Fruit fly (Drosophila melanogaster) whole organism, adult: ENCODE results near the gene tra.
A peak's percentile ranks its signal among the peaks of the same experiment; 100 is the strongest.

Experiments
- CG11617 ChIP-seq: fragments of 200-800 bp; sonication (Bioruptor generic); optimal IDR thresholded peaks from 2 replicates; lab custom pipeline; 2017; ENCODE audit warnings: mild to moderate bottlenecking, missing biosample characterization, missing genetic modification reagents, missing genetic modification characterization
- CG12768 ChIP-seq: fragments of 200-800 bp; sonication (Bioruptor generic); optimal IDR thresholded peaks from 2 replicates; lab custom pipeline; 2017; ENCODE audit warnings: missing biosample characterization, missing genetic modification characterization, mild to moderate bottlenecking, moderate library complexity, missing genetic modification reagents
- CG14711 ChIP-seq: fragments of 200-800 bp; sonication (Bioruptor generic); optimal IDR thresholded peaks from 2 replicates; lab custom pipeline; 2018; ENCODE audit warnings: missing biosample characterization, mild to moderate bottlenecking, missing genetic modification characterization, moderate library complexity
- CG1620 ChIP-seq: fragments of 200-800 bp; sonication (Bioruptor generic); optimal IDR thresholded peaks from 2 replicates; lab custom pipeline; 2016; ENCODE audit warnings: missing biosample characterization, missing genetic modification characterization
- CG33017 ChIP-seq: fragments of 200-800 bp; sonication (Bioruptor generic); optimal IDR thresholded peaks from 2 replicates; lab custom pipeline; 2018; ENCODE audit warnings: missing biosample characterization, mild to moderate bottlenecking, missing genetic modification characterization, moderate library complexity
- CG5204 ChIP-seq: fragments of 200-800 bp; sonication (Bioruptor generic); optimal IDR thresholded peaks from 2 replicates; lab custom pipeline; 2016; ENCODE audit warnings: missing biosample characterization, missing genetic modification characterization
- CG7045 ChIP-seq: fragments of 200-800 bp; sonication (Bioruptor generic); optimal IDR thresholded peaks from 2 replicates; lab custom pipeline; 2017; ENCODE audit warnings: missing biosample characterization, mild to moderate bottlenecking, missing genetic modification characterization
- CG7101 ChIP-seq: fragments of 200-800 bp; sonication (Bioruptor generic); optimal IDR thresholded peaks from 2 replicates; lab custom pipeline; 2018; ENCODE audit warnings: missing biosample characterization, mild to moderate bottlenecking, missing genetic modification characterization, moderate library complexity
- Clk ChIP-seq: fragments of 200-800 bp; sonication (Bioruptor generic); optimal IDR thresholded peaks from 2 replicates; lab custom pipeline; 2017; ENCODE audit warnings: missing biosample characterization, missing genetic modification characterization
- Crg-1 ChIP-seq: fragments of 200-800 bp; sonication (Bioruptor generic); optimal IDR thresholded peaks from 2 replicates; lab custom pipeline; 2016; ENCODE audit warnings: missing biosample characterization, missing genetic modification characterization
- Hr96 ChIP-seq: fragments of 200-800 bp; sonication (Bioruptor generic); optimal IDR thresholded peaks from 2 replicates; lab custom pipeline; 2016; ENCODE audit warnings: missing biosample characterization, missing genetic modification characterization
- Mnt ChIP-seq: fragments of 200-800 bp; sonication (Bioruptor generic); optimal IDR thresholded peaks from 2 replicates; lab custom pipeline; 2016; ENCODE audit warnings: missing biosample characterization, mild to moderate bottlenecking, missing genetic modification characterization
- bab1 ChIP-seq: fragments of 200-800 bp; sonication (Bioruptor generic); optimal IDR thresholded peaks from 3 replicates; lab custom pipeline; 2019; ENCODE audit warnings: missing biosample characterization, mild to moderate bottlenecking, missing genetic modification characterization, moderate library complexity
- cic ChIP-seq: fragments of 200-800 bp; sonication (Bioruptor generic); optimal IDR thresholded peaks from 2 replicates; lab custom pipeline; 2017; ENCODE audit warnings: missing biosample characterization, mild to moderate bottlenecking, missing genetic modification characterization, moderate library complexity
- cnc ChIP-seq, 2 experiments: fragments of >200 bp; optimal IDR thresholded peaks; 2 replicates each; lab custom pipeline; 2017
- kay ChIP-seq: fragments of 200-800 bp; sonication (Bioruptor generic); peaks from one replicate; lab custom pipeline; 2016; ENCODE audit warnings: missing biosample characterization, missing genetic modification characterization, borderline replicate concordance
- ovo ChIP-seq: fragments of 200-800 bp; sonication (Bioruptor generic); optimal IDR thresholded peaks from 2 replicates; lab custom pipeline; 2016; ENCODE audit warnings: missing biosample characterization, missing genetic modification characterization
- pad ChIP-seq: fragments of 200-800 bp; sonication (Bioruptor generic); optimal IDR thresholded peaks from 3 replicates; lab custom pipeline; 2017; ENCODE audit warnings: missing biosample characterization, missing genetic modification characterization, mild to moderate bottlenecking, moderate library complexity, missing genetic modification reagents
- tj ChIP-seq: fragments of 200-800 bp; sonication (Bioruptor generic); optimal IDR thresholded peaks from 3 replicates; lab custom pipeline; 2017; ENCODE audit warnings: missing biosample characterization, mild to moderate bottlenecking, missing genetic modification characterization, moderate library complexity
- toe ChIP-seq: fragments of 200-800 bp; sonication (Bioruptor generic); optimal IDR thresholded peaks from 2 replicates; lab custom pipeline; 2016; ENCODE audit warnings: missing biosample characterization, missing genetic modification characterization

The tra gene

DNA sequence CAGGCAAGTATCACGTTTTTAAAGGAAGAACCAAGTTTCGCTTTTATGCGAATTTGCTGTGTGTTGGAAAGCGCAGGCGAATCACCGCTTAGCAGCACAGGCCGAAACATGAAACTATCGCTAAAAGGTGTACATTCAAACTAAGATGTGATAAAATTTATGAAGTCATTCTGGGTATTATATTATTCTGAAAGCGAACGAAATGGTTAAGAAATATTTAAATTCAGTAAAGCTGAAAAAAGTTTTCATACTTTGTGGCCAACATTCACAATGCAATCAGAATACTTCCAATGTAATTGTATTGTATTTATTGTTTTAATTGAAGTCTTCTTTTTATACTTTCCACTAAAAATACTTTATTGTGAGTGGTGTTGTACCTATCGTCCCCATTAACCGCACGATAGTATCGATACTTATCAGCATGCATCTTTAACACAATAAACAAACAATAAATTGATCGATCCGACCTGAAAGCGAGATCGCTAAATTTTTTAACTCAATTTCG lies 9.6 kb downstream of the tra start, which contains the start of gene Smn:
TSS of gene Smn (minus strand) at position 347 of the 505 bp plus-strand sequence.
- TF ChIP-seq CG14711 (tag; lab: Kevin White, UChicago) (peak; percentile 47), CG11617 (GFP tag; lab: Kevin White, UChicago) (peak; percentile 63), Mnt (GFP tag; lab: Kevin White, UChicago) (peak; percentile 49), Clk (peak; percentile 4), cic (GFP tag; lab: Kevin White, UChicago) (no peak), CG5204 (GFP tag; lab: Kevin White, UChicago) (no peak), toe (no peak), CG33017 (peak; percentile 54), CG7101 (tag; lab: Kevin White, UChicago) (peak; percentile 64), tj (GFP tag; lab: Kevin White, UChicago) (peak; percentile 28), bab1 (GFP tag; lab: Kevin White, UChicago) (peak; percentile 68), CG12768 (GFP tag; lab: Kevin White, UChicago) (peak; percentile 28), kay (no peak), Hr96 (GFP tag; lab: Kevin White, UChicago) (no peak), Crg-1 (GFP tag; lab: Kevin White, UChicago) (peak; percentile 82), CG7045 (no peak), CG1620 (GFP tag; lab: Kevin White, UChicago) (peak; percentile 56), cnc (optimal IDR thresholded peaks at IDR 0.05; lab: Kevin White, UChicago) (no peak), pad (GFP tag; lab: Kevin White, UChicago) (peak; percentile 69), ovo (GFP tag; lab: Kevin White, UChicago) (peak; percentile 34)

DNA sequence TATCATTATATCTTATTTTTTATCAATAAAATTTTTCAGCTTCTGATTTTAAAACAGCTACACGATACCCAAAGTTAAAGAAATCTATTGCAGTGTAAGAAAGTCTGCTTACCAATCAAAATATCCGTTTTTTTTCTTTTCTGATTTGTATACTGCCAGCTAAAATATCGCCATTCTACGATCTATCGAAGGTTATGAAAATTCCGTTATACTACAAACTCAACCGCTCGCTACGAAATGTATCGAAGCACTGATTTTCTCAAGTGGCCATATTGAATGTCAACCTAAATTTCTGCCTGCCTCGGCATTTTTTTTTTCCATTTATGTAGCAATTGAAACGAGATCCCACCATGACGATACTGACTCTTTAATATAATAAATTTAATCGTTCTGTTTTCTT lies 10.8 kb downstream of the tra start, which contains the start of gene nxf2:
TSS of gene nxf2 (minus strand) at position 258 of the 400 bp plus-strand sequence.
- TF ChIP-seq CG33017 (no peak), cnc (optimal IDR thresholded peaks at IDR 0.05; lab: Kevin White, UChicago) (no peak), tj (GFP tag; lab: Kevin White, UChicago) (peak; percentile 98), CG1620 (GFP tag; lab: Kevin White, UChicago) (no peak), bab1 (GFP tag; lab: Kevin White, UChicago) (peak; percentile 65), pad (GFP tag; lab: Kevin White, UChicago) (no peak), Mnt (GFP tag; lab: Kevin White, UChicago) (no peak), ovo (GFP tag; lab: Kevin White, UChicago) (peak; percentile 54), Clk (no peak), Crg-1 (GFP tag; lab: Kevin White, UChicago) (no peak), CG12768 (GFP tag; lab: Kevin White, UChicago) (no peak), CG5204 (GFP tag; lab: Kevin White, UChicago) (no peak), CG11617 (GFP tag; lab: Kevin White, UChicago) (no peak), kay (no peak)

DNA sequence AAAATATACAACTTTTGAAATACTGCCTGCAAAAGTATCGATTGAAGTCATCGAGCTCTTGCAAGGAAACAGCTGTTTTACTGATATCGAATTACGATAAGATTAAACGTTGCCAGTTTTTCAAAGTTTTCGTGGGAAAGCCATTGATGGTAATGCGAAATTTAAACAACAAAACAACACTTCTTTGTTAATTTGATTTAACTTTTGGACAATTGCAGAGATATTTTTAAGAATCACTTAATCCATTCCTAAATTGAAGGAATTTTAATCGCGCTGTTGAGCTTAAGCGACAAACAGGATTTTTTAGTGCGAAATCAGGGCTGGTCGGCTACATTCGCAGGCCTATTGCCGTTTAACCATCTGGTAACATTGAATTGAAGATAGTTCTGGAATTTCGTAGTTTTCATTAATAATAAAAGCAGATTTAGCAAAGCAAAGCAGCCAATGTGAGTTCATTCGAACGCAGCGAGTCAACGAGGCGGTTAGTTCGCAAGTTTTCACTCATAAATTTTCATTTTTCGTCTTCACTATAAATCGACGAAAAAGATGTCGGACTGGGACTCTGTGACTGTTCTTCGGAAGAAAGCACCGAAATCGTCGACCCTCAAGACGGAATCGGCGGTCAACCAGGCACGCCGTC lies 16.4 kb downstream of the tra start, which contains the start of gene mbf1:
TSS of gene mbf1 (plus strand) at position 130 of the 640 bp plus-strand sequence.
- TF ChIP-seq CG7101 (tag; lab: Kevin White, UChicago) (peak; percentile 8), CG5204 (GFP tag; lab: Kevin White, UChicago) (no peak), bab1 (GFP tag; lab: Kevin White, UChicago) (peak; percentile 63), Crg-1 (GFP tag; lab: Kevin White, UChicago) (no peak), CG11617 (GFP tag; lab: Kevin White, UChicago) (peak; percentile 44), ovo (GFP tag; lab: Kevin White, UChicago) (no peak), kay (peak; percentile 93), tj (GFP tag; lab: Kevin White, UChicago) (peak; percentile 15), Mnt (GFP tag; lab: Kevin White, UChicago) (peak; percentile 39), toe (no peak), Clk (no peak), CG1620 (GFP tag; lab: Kevin White, UChicago) (peak; percentile 13), cic (GFP tag; lab: Kevin White, UChicago) (peak; percentile 22)

DNA sequence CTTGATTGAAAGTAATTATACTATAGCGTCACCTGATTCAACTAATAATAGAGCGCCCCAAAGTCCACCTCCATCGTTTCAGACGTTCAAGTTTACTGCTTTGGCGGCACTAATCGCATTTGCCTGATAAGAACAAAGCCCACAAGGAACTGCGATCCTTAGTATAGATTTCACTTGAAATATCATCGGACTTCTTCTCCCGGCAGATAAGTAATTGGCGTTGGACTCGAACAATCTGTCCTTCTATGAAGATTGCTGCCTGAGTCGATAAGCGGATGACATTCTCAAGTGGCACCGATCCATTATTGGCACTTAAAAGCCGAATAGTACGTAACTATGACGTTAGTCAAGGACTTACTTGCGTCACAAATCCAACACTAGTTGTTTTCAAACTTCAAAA lies 17.6 kb downstream of the tra start, which contains the start of gene Mipp1:
TSS of gene Mipp1 (minus strand) at position 101 of the 400 bp plus-strand sequence.
- TF ChIP-seq cic (GFP tag; lab: Kevin White, UChicago) = peak; percentile 8
- TF ChIP-seq CG12768 (GFP tag; lab: Kevin White, UChicago) = peak; percentile 3

DNA sequence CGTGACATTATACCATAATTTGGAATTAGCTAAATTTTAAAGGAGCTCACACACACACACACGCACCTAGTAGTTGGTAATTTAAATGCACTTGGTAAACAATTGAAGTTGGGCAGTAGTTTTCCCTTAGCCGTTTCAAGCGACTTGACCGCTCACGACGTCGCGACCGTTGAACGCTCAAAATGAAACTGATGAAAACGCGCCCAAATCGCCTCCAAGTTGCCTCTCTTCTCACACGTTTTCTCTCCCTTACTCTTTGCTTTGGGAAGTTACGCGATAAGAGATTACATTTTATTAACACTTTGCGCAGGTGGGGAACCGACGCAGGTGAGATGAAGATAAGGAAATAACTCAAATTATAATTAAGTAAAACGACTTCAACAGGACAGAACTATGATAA lies 18.6 kb downstream of the tra start:
- no peak for TF ChIP-seq CG1620 (GFP tag; lab: Kevin White, UChicago)
- TF ChIP-seq pad (GFP tag; lab: Kevin White, UChicago) = peak; percentile 11
- TF ChIP-seq kay = peak; percentile 60
- TF ChIP-seq CG12768 (GFP tag; lab: Kevin White, UChicago) = peak; percentile 33
- TF ChIP-seq Mnt (GFP tag; lab: Kevin White, UChicago) = peak; percentile 22

DNA sequence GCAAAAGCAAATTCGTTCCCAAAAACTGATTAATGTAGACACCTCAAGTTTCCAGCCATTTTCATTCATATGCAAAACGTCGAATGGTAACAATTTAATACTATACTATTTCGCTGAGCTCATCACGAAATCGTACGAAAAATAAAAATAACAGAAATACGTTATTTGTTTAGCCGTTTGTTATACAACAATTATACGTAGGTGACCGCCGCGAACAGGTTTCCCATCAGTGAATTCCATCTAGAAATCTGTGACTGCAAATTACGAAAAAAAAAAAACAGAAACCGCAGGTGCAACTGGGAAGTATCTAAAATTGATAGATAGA lies 19.1 kb downstream of the tra start:
- TF ChIP-seq CG11617 (GFP tag; lab: Kevin White, UChicago) (no peak), tj (GFP tag; lab: Kevin White, UChicago) (peak; percentile 89)
